Fruit fly (Drosophila melanogaster) whole organism, embryonic: Measurements from ENCODE around the gene CG9133.

ENCODE experiments used
- Abd-B ChIP-seq: fragments of 200-800 bp; sonication (Bioruptor generic); optimal IDR thresholded peaks from 2 replicates; lab custom pipeline; 2018; ENCODE audit warnings: missing biosample characterization, mild to moderate bottlenecking, missing genetic modification characterization, moderate library complexity
- Ada2b ChIP-seq: fragments of 200-800 bp; sonication (Bioruptor generic); IDR thresholded peaks from 2 replicates; pipeline ENCODE4 v1.3.6; 2022; ENCODE audit warnings: missing biosample characterization, missing genetic modification characterization
- Atf6 ChIP-seq: fragments of 200-800 bp; sonication (Bioruptor generic); IDR thresholded peaks from 2 replicates; pipeline ENCODE4 v1.3.6; 2022; ENCODE audit warnings: missing biosample characterization, missing genetic modification characterization
- BEAF-32 ChIP-seq: fragments of 200-800 bp; sonication (Bioruptor generic); optimal IDR thresholded peaks from 3 replicates; lab custom pipeline; 2017; ENCODE audit warnings: missing biosample characterization, missing genetic modification characterization, mild to moderate bottlenecking, moderate library complexity, missing genetic modification reagents
- CG10147 ChIP-seq: fragments of 200-800 bp; sonication (Bioruptor generic); optimal IDR thresholded peaks from 2 replicates; lab custom pipeline; 2019; ENCODE audit warnings: missing biosample characterization, mild to moderate bottlenecking, missing genetic modification characterization, moderate library complexity
- CG10543 ChIP-seq: fragments of 200-800 bp; sonication (Bioruptor generic); optimal IDR thresholded peaks from 3 replicates; lab custom pipeline; 2017; ENCODE audit warnings: missing biosample characterization, mild to moderate bottlenecking, missing genetic modification characterization, moderate library complexity
- CG13287 ChIP-seq: fragments of 200-800 bp; sonication (Bioruptor generic); IDR thresholded peaks from 2 replicates; pipeline ENCODE4 v1.3.6; 2022; ENCODE audit warnings: missing biosample characterization, missing genetic modification characterization; ENCODE audit not compliant: partially characterized antibody
- CG14050 ChIP-seq: fragments of 200-800 bp; sonication (Bioruptor generic); IDR thresholded peaks from 3 replicates; pipeline ENCODE4 v1.3.6; 2022; ENCODE audit warnings: missing biosample characterization, missing genetic modification characterization
- CG14667 ChIP-seq: fragments of 200-800 bp; sonication (Bioruptor generic); IDR thresholded peaks from 2 replicates; pipeline ENCODE4 v1.3.6; 2022; ENCODE audit warnings: missing biosample characterization, missing genetic modification characterization
- CG15514 ChIP-seq: fragments of 200-800 bp; sonication (Bioruptor generic); optimal IDR thresholded peaks from 3 replicates; lab custom pipeline; 2017; ENCODE audit warnings: missing biosample characterization, missing genetic modification characterization, mild to moderate bottlenecking, moderate library complexity, missing genetic modification reagents
- CG1603 ChIP-seq: fragments of 200-800 bp; sonication (Bioruptor generic); optimal IDR thresholded peaks from 2 replicates; lab custom pipeline; 2019; ENCODE audit warnings: missing biosample characterization, mild to moderate bottlenecking, missing genetic modification characterization, moderate library complexity
- CG17186 ChIP-seq: fragments of 200-800 bp; sonication (Bioruptor generic); optimal IDR thresholded peaks from 3 replicates; lab custom pipeline; 2017; ENCODE audit warnings: missing biosample characterization, missing genetic modification reagents, missing genetic modification characterization
- CG17568 ChIP-seq: fragments of 200-800 bp; sonication (Bioruptor generic); optimal IDR thresholded peaks from 2 replicates; lab custom pipeline; 2018; ENCODE audit warnings: missing biosample characterization, mild to moderate bottlenecking, missing genetic modification characterization, moderate library complexity
- CG17802 ChIP-seq: fragments of 200-800 bp; sonication (Bioruptor generic); optimal IDR thresholded peaks from 2 replicates; lab custom pipeline; 2018; ENCODE audit warnings: missing biosample characterization, mild to moderate bottlenecking, missing genetic modification characterization, moderate library complexity
- CG2120 ChIP-seq: fragments of 200-800 bp; sonication (Bioruptor generic); optimal IDR thresholded peaks from 3 replicates; lab custom pipeline; 2016; ENCODE audit warnings: missing biosample characterization, missing genetic modification characterization
- CG4282 ChIP-seq: fragments of 200-800 bp; sonication (Bioruptor generic); optimal IDR thresholded peaks from 2 replicates; lab custom pipeline; 2016; ENCODE audit warnings: missing biosample characterization, missing genetic modification characterization
- CG4424 ChIP-seq: fragments of 200-800 bp; sonication (Bioruptor generic); optimal IDR thresholded peaks from 3 replicates; lab custom pipeline; 2016; ENCODE audit warnings: missing biosample characterization, missing genetic modification characterization
- CG7786 ChIP-seq: fragments of 200-800 bp; sonication (Bioruptor generic); optimal IDR thresholded peaks from 2 replicates; lab custom pipeline; 2016; ENCODE audit warnings: missing biosample characterization, missing genetic modification characterization
- CG7963 ChIP-seq: fragments of 200-800 bp; sonication (Bioruptor generic); IDR thresholded peaks from 3 replicates; pipeline ENCODE4 v1.3.6; 2022; ENCODE audit warnings: missing biosample characterization, missing genetic modification characterization; ENCODE audit not compliant: partially characterized antibody
- CG7987 ChIP-seq: fragments of 200-800 bp; sonication (Bioruptor generic); optimal IDR thresholded peaks from 2 replicates; lab custom pipeline; 2018; ENCODE audit warnings: missing biosample characterization, mild to moderate bottlenecking, missing genetic modification characterization, moderate library complexity
- Camta ChIP-seq: fragments of 200-800 bp; sonication (Bioruptor generic); optimal IDR thresholded peaks from 2 replicates; lab custom pipeline; 2016; ENCODE audit warnings: missing biosample characterization, missing genetic modification characterization
- Dbx ChIP-seq: fragments of 200-800 bp; sonication (Bioruptor generic); IDR thresholded peaks from 3 replicates; pipeline ENCODE4 v1.3.6; 2022; ENCODE audit warnings: missing biosample characterization, missing genetic modification characterization
- Dip3 ChIP-seq: fragments of 200-800 bp; sonication (Bioruptor generic); optimal IDR thresholded peaks from 3 replicates; lab custom pipeline; 2016; ENCODE audit warnings: missing biosample characterization, missing genetic modification characterization
- Dref ChIP-seq: fragments of 200-800 bp; sonication (Bioruptor generic); IDR thresholded peaks from 2 replicates; pipeline ENCODE4 v1.3.6; 2022; ENCODE audit warnings: missing biosample characterization, missing genetic modification characterization
- Fer2 ChIP-seq: fragments of 200-800 bp; sonication (Bioruptor generic); optimal IDR thresholded peaks from 2 replicates; lab custom pipeline; 2018; ENCODE audit warnings: missing biosample characterization, mild to moderate bottlenecking, missing genetic modification characterization, moderate library complexity
- HLH54F ChIP-seq: fragments of 200-800 bp; sonication (Bioruptor generic); optimal IDR thresholded peaks from 3 replicates; lab custom pipeline; 2016; ENCODE audit warnings: missing biosample characterization, missing genetic modification characterization
- Hr3 ChIP-seq: fragments of 200-800 bp; sonication (Bioruptor generic); optimal IDR thresholded peaks from 3 replicates; lab custom pipeline; 2016; ENCODE audit warnings: missing biosample characterization, missing genetic modification characterization
- MBD-R2 ChIP-seq: fragments of 200-800 bp; sonication (Bioruptor generic); IDR thresholded peaks from 2 replicates; pipeline ENCODE4 v1.3.6; 2022; ENCODE audit warnings: missing biosample characterization, missing genetic modification characterization
- Max ChIP-seq: fragments of 200-800 bp; sonication (Bioruptor generic); optimal IDR thresholded peaks from 2 replicates; lab custom pipeline; 2016; ENCODE audit warnings: missing biosample characterization, mild to moderate bottlenecking, missing genetic modification characterization
- Meics ChIP-seq: fragments of 200-800 bp; sonication (Bioruptor generic); optimal IDR thresholded peaks from 2 replicates; lab custom pipeline; 2017; ENCODE audit warnings: missing biosample characterization, mild to moderate bottlenecking, missing genetic modification characterization
- Six4 ChIP-seq: fragments of 200-800 bp; sonication (Bioruptor generic); optimal IDR thresholded peaks from 2 replicates; lab custom pipeline; 2016; ENCODE audit warnings: missing biosample characterization, missing genetic modification characterization
- Xbp1 ChIP-seq: fragments of 200-800 bp; sonication (Bioruptor generic); optimal IDR thresholded peaks from 3 replicates; lab custom pipeline; 2016; ENCODE audit warnings: missing biosample characterization, mild to moderate bottlenecking, missing genetic modification characterization
- ato ChIP-seq: fragments of 200-800 bp; sonication (Bioruptor generic); IDR thresholded peaks from 2 replicates; pipeline ENCODE4 v1.3.6; 2022; ENCODE audit warnings: missing biosample characterization, missing genetic modification characterization; ENCODE audit not compliant: partially characterized antibody
- az2 ChIP-seq: fragments of 200-800 bp; sonication (Bioruptor generic); optimal IDR thresholded peaks from 3 replicates; lab custom pipeline; 2016; ENCODE audit warnings: missing biosample characterization, missing genetic modification characterization
- br ChIP-seq: fragments of >200 bp; optimal IDR thresholded peaks from 2 replicates; lab custom pipeline; 2017
- ems ChIP-seq: fragments of 200-800 bp; sonication (Bioruptor generic); optimal IDR thresholded peaks from 3 replicates; lab custom pipeline; 2016; ENCODE audit warnings: missing biosample characterization, missing genetic modification characterization
- gem ChIP-seq: fragments of 200-800 bp; sonication (Bioruptor generic); optimal IDR thresholded peaks from 2 replicates; lab custom pipeline; 2019; ENCODE audit warnings: missing biosample characterization, mild to moderate bottlenecking, missing genetic modification characterization, moderate library complexity
- knrl ChIP-seq: fragments of 200-800 bp; sonication (Bioruptor generic); IDR thresholded peaks from 3 replicates; pipeline ENCODE4 v1.3.6; 2022; ENCODE audit warnings: missing biosample characterization, missing genetic modification characterization; ENCODE audit not compliant: partially characterized antibody
- lbe ChIP-seq: fragments of 200-800 bp; sonication (Bioruptor generic); optimal IDR thresholded peaks from 2 replicates; lab custom pipeline; 2016; ENCODE audit warnings: missing biosample characterization, mild to moderate bottlenecking, missing genetic modification characterization
- lilli ChIP-seq: fragments of 200-800 bp; sonication (Bioruptor generic); optimal IDR thresholded peaks from 3 replicates; lab custom pipeline; 2016; ENCODE audit warnings: missing biosample characterization, missing genetic modification characterization
- mam ChIP-seq: fragments of 200-800 bp; sonication (Bioruptor generic); optimal IDR thresholded peaks from 3 replicates; lab custom pipeline; 2016; ENCODE audit warnings: missing biosample characterization, missing genetic modification characterization
- nom ChIP-seq: fragments of 200-800 bp; sonication (Bioruptor generic); optimal IDR thresholded peaks from 2 replicates; lab custom pipeline; 2017; ENCODE audit warnings: missing biosample characterization, missing genetic modification characterization, mild to moderate bottlenecking, moderate library complexity, missing genetic modification reagents
- oc ChIP-seq: fragments of 200-800 bp; sonication (Bioruptor generic); optimal IDR thresholded peaks from 2 replicates; lab custom pipeline; 2018; ENCODE audit warnings: missing biosample characterization, mild to moderate bottlenecking, missing genetic modification characterization, moderate library complexity
- odd ChIP-seq: fragments of 200-800 bp; sonication (Bioruptor generic); optimal IDR thresholded peaks from 2 replicates; lab custom pipeline; 2017; ENCODE audit warnings: missing biosample characterization, mild to moderate bottlenecking, missing genetic modification characterization
- prd ChIP-seq, 3 experiments: fragments of >200 bp in 2 of 3; fragments of 200-800 bp in 1 of 3; sonication (Bioruptor generic) in 1 of 3; optimal IDR thresholded peaks in 2 of 3; IDR thresholded peaks in 1 of 3; 2 replicates in 2 of 3; 3 replicates in 1 of 3; pipeline versions ENCODE4 v1.3.6 to Lab custom; 2017 to 2022; ENCODE audit warnings: missing biosample characterization in 1 of 3, missing genetic modification characterization in 1 of 3
- sug ChIP-seq: fragments of 200-800 bp; optimal IDR thresholded peaks from 2 replicates; lab custom pipeline; 2019; ENCODE audit warnings: missing biosample characterization, mild to moderate bottlenecking, missing genetic modification characterization, moderate library complexity
- unpg ChIP-seq: fragments of 200-800 bp; sonication (Bioruptor generic); optimal IDR thresholded peaks from 3 replicates; lab custom pipeline; 2018; ENCODE audit warnings: missing biosample characterization, mild to moderate bottlenecking, missing genetic modification characterization, moderate library complexity
- vfl ChIP-seq: fragments of 200-800 bp; sonication (Bioruptor generic); optimal IDR thresholded peaks from 2 replicates; lab custom pipeline; 2016; ENCODE audit warnings: missing biosample characterization, missing genetic modification characterization
- zen2 ChIP-seq: fragments of 200-800 bp; sonication (Bioruptor generic); IDR thresholded peaks from 3 replicates; pipeline ENCODE4 v1.3.6; 2022; ENCODE audit warnings: missing biosample characterization, missing genetic modification characterization; ENCODE audit not compliant: partially characterized antibody
- zfh2 ChIP-seq: fragments of 200-800 bp; sonication (Bioruptor generic); optimal IDR thresholded peaks from 2 replicates; lab custom pipeline; 2016; ENCODE audit warnings: missing biosample characterization, missing genetic modification characterization

The CG9133 gene

dm6 chr3L:1295693-1296092 is 43.9 kb downstream of the CG9133 start, which contains the start of gene Rabex-5 (continued):
- TF ChIP-seq Xbp1 (GFP tag; lab: Kevin White, UChicago): peak; percentile 62
- no peak for TF ChIP-seq gem (tag; lab: Kevin White, UChicago)
- peak; percentile 6 for TF ChIP-seq unpg (GFP tag; lab: Kevin White, UChicago)
- peak; percentile 100 for TF ChIP-seq CG15514 (GFP tag; lab: Kevin White, UChicago)
- TF ChIP-seq Hr3 (GFP tag; lab: Kevin White, UChicago): peak; percentile 22
- no peak for TF ChIP-seq sug (tag; lab: Kevin White, UChicago)
- TF ChIP-seq CG17568 (GFP tag; lab: Kevin White, UChicago): no peak
- TF ChIP-seq HLH54F (GFP tag; lab: Kevin White, UChicago): peak; percentile 16
- TF ChIP-seq oc (tag; lab: Kevin White, UChicago): no peak
- peak; percentile 14 for TF ChIP-seq ems
- peak; percentile 60 for TF ChIP-seq lilli (GFP tag; lab: Kevin White, UChicago)
- no peak for TF ChIP-seq Six4 (GFP tag; lab: Kevin White, UChicago)
- peak; percentile 40; the same call in 1 of the 2 replicates for TF ChIP-seq Ada2b
- TF ChIP-seq MBD-R2 (GFP tag; lab: Robert Waterston, UW): peak; percentile 97
- TF ChIP-seq BEAF-32 (GFP tag; lab: Kevin White, UChicago): peak; percentile 89
- peak; percentile 35 for TF ChIP-seq az2
- peak; percentile 88 for TF ChIP-seq knrl (GFP tag; lab: Robert Waterston, UW)
- peak; percentile 2 for TF ChIP-seq Abd-B (GFP tag; lab: Kevin White, UChicago)
- peak; percentile 19 for TF ChIP-seq CG4424
- peak; percentile 73 for TF ChIP-seq CG1603 (tag; lab: Kevin White, UChicago)
- peak; percentile 68 for TF ChIP-seq ato
- TF ChIP-seq CG10147 (GFP tag; lab: Kevin White, UChicago): peak; percentile 6
- TF ChIP-seq Camta (GFP tag; lab: Kevin White, UChicago): no peak
- no peak for TF ChIP-seq prd (optimal IDR thresholded peaks at IDR 0.05; lab: Kevin White, UChicago)
- TF ChIP-seq prd (GFP tag; IDR thresholded peaks at IDR 0.05; lab: Robert Waterston, UW): peak; percentile 20; the same call in 1 of the 3 replicates
- peak; percentile 62; the same call in 2 of the 3 replicates for TF ChIP-seq CG7963
- peak; percentile 45 for TF ChIP-seq CG7987 (GFP tag; lab: Kevin White, UChicago)
- TF ChIP-seq CG2120 (GFP tag; lab: Kevin White, UChicago): peak; percentile 77
- TF ChIP-seq CG14050 (GFP tag; lab: Robert Waterston, UW): no peak
- peak; percentile 46 for TF ChIP-seq CG17186
- TF ChIP-seq vfl (GFP tag; lab: Kevin White, UChicago): peak; percentile 7
- TF ChIP-seq zfh2 (GFP tag; lab: Kevin White, UChicago): peak; percentile 50
- TF ChIP-seq Meics (GFP tag; lab: Kevin White, UChicago): peak; percentile 14
- TF ChIP-seq Atf6 (GFP tag; lab: Robert Waterston, UW): no peak; the same call in 1 of the 2 replicates
- peak; percentile 54 for TF ChIP-seq mam (GFP tag; lab: Kevin White, UChicago)
- TF ChIP-seq nom (GFP tag; lab: Kevin White, UChicago): peak; percentile 9
- TF ChIP-seq Dbx: peak; percentile 46; the same call in 2 of the 3 replicates
- no peak for TF ChIP-seq CG17802 (tag; lab: Kevin White, UChicago)
- TF ChIP-seq br (lab: Kevin White, UChicago): no peak
- TF ChIP-seq CG13287 (GFP tag; lab: Robert Waterston, UW): peak; percentile 87
- TF ChIP-seq CG10543 (GFP tag; lab: Kevin White, UChicago): no peak
- TF ChIP-seq CG14667: no peak
- TF ChIP-seq odd: no peak
- TF ChIP-seq lbe (GFP tag; lab: Kevin White, UChicago): no peak
- no peak for TF ChIP-seq Dip3
- peak; percentile 39; the same call in 1 of the 3 replicates for TF ChIP-seq zen2 (GFP tag; lab: Robert Waterston, UW)
- TF ChIP-seq Dref (GFP tag; lab: Robert Waterston, UW): peak; percentile 51
- TF ChIP-seq Max (GFP tag; lab: Kevin White, UChicago): peak; percentile 49
- TF ChIP-seq CG4282: peak; percentile 20
- no peak for TF ChIP-seq Fer2
- peak; percentile 36 for TF ChIP-seq CG7786 (GFP tag; lab: Kevin White, UChicago)
